Worm (Caenorhabditis elegans) whole organism, midembryonic: ENCODE results near the gene H20J04.9.

ENCODE experiments used
- klf-2 ChIP-seq: fragments of 200-800 bp; sonication (Bioruptor generic); conservative IDR thresholded peaks from 2 replicates; pipeline ENCODE4 v1.3.6; 2022; ENCODE audit warnings: missing genetic modification reagents, missing genetic modification characterization, missing compliant biosample characterization
- ref-1 ChIP-seq: fragments of 200-800 bp; sonication (Bioruptor generic); conservative IDR thresholded peaks from 2 replicates; pipeline ENCODE4 v1.3.6; 2022; ENCODE audit warnings: missing genetic modification reagents, missing genetic modification characterization, missing compliant biosample characterization
- tab-1 ChIP-seq: fragments of 200-800 bp; sonication (Bioruptor generic); IDR thresholded peaks from 2 replicates; pipeline ENCODE4 v1.3.6; 2022; ENCODE audit warnings: missing genetic modification characterization, missing compliant biosample characterization
- ztf-23 ChIP-seq: fragments of 200-800 bp; sonication (Bioruptor generic); IDR thresholded peaks from 2 replicates; pipeline ENCODE4 v1.3.6; 2022; ENCODE audit warnings: missing genetic modification reagents, missing genetic modification characterization, missing compliant biosample characterization
- ztf-29 ChIP-seq: fragments of 200-800 bp; sonication (Bioruptor generic); IDR thresholded peaks from 2 replicates; pipeline ENCODE4 v1.3.6; 2022; ENCODE audit warnings: missing genetic modification reagents, missing genetic modification characterization, missing compliant biosample characterization

DNA sequence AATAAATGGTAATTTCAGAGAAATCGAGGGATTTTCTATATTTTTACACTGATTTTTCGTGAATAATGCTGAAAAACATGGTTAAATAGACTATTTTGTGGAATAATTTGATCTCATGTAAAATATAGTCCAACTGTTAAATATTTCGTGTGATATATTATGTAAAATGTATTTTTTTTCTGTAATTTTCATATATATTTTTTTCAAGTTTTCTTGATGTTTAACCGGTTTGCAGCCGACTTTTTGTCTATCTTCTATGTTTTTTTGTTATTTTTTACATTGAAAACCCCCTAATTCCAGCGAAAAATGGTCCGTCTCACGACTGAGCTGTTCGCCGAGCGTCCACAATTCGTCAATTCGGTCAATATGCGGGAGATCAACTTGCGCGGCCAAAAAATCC is 26.9 kb upstream of the H20J04.9 start, which contains the start of gene mog-2:
- TF ChIP-seq klf-2 (GFP tag; lab: Robert Waterston, UW) (no peak), ztf-23 (no peak), ref-1 (GFP tag; lab: Robert Waterston, UW) (no peak), ztf-29 (GFP tag; lab: Robert Waterston, UW) (no peak), tab-1 (GFP tag; lab: Robert Waterston, UW) (no peak)
